Worm (Caenorhabditis elegans) whole organism, L1 larva: ENCODE measurements around the gene dmsr-6.

Experiments used
- C16A3.4 ChIP-seq: fragments of 150-350 bp; optimal IDR thresholded peaks from 2 replicates; lab custom pipeline; 2014; ENCODE audit warnings: missing biosample characterization, missing genetic modification characterization
- C34B4.2 ChIP-seq: sonication (generic microtip); optimal IDR thresholded peaks from 2 replicates; lab custom pipeline; 2017; ENCODE audit warnings: mild to moderate bottlenecking, missing genetic modification characterization, missing compliant biosample characterization
- aha-1 ChIP-seq: fragments of 150-350 bp; optimal IDR thresholded peaks from 2 replicates; lab custom pipeline; 2014; ENCODE audit warnings: missing biosample characterization, missing genetic modification characterization
- blmp-1 ChIP-seq: fragments of 150-350 bp; optimal IDR thresholded peaks from 2 replicates; lab custom pipeline; 2014; ENCODE audit warnings: missing biosample characterization, missing genetic modification characterization
- ceh-82 ChIP-seq, 3 experiments: fragments of 150-350 bp in 1 of 3; sonication (generic microtip) in 2 of 3; optimal IDR thresholded peaks; 2 replicates each; lab custom pipeline; 2014 to 2017; ENCODE audit warnings: missing biosample characterization in 3 of 3, missing genetic modification characterization in 3 of 3
- ceh-88 ChIP-seq: fragments of 200-800 bp; sonication (Bioruptor generic); IDR thresholded peaks from 2 replicates; pipeline ENCODE4 v1.3.6; 2022; ENCODE audit warnings: missing genetic modification characterization, missing compliant biosample characterization
- dsc-1 ChIP-seq: sonication (generic microtip); optimal IDR thresholded peaks from 2 replicates; lab custom pipeline; 2016; ENCODE audit warnings: mild to moderate bottlenecking, missing genetic modification characterization, missing compliant biosample characterization
- efl-1 ChIP-seq, 4 experiments: fragments of 150-350 bp; optimal IDR thresholded peaks in 3 of 4; peaks in 1 of 4; 1 replicate in 1 of 4; 2 replicates in 3 of 4; lab custom pipeline; 2014; ENCODE audit warnings: missing biosample characterization in 2 of 4, missing genetic modification characterization in 2 of 4, missing genetic modification reagents in 2 of 4
- egl-13 ChIP-seq: sonication (generic microtip); optimal IDR thresholded peaks from 2 replicates; lab custom pipeline; 2016; ENCODE audit warnings: missing genotype, missing genetic modification reagents, missing genetic modification characterization, missing compliant biosample characterization
- elt-2 ChIP-seq: sonication (generic microtip); optimal IDR thresholded peaks from 2 replicates; lab custom pipeline; 2016; ENCODE audit warnings: missing genetic modification characterization, mild to moderate bottlenecking, inconsistent platforms, missing compliant biosample characterization, missing genetic modification reagents
- elt-3 ChIP-seq, 6 experiments: fragments of 150-350 bp in 1 of 6; sonication (generic microtip); optimal IDR thresholded peaks; 2 replicates each; lab custom pipeline; 2017 to 2018; ENCODE audit warnings: missing biosample characterization in 6 of 6, missing genetic modification characterization in 6 of 6, inconsistent platforms in 1 of 6
- ets-5 ChIP-seq: fragments of 200-800 bp; sonication (Bioruptor generic); IDR thresholded peaks from 2 replicates; pipeline ENCODE4 v1.3.6; 2022; ENCODE audit warnings: missing genetic modification characterization, missing compliant biosample characterization
- fkh-10 ChIP-seq: sonication (generic microtip); optimal IDR thresholded peaks from 2 replicates; lab custom pipeline; 2017; ENCODE audit warnings: missing biosample characterization, missing genetic modification reagents, missing genetic modification characterization
- fkh-4 ChIP-seq: sonication (generic microtip); optimal IDR thresholded peaks from 2 replicates; lab custom pipeline; 2016; ENCODE audit warnings: missing compliant biosample characterization, missing genetic modification characterization, borderline replicate concordance
- fkh-8 ChIP-seq: sonication (generic microtip); optimal IDR thresholded peaks from 2 replicates; lab custom pipeline; 2016; ENCODE audit warnings: mild to moderate bottlenecking, missing genetic modification characterization, missing compliant biosample characterization
- grh-1 ChIP-seq: fragments of 200-800 bp; sonication (Bioruptor generic); IDR thresholded peaks from 2 replicates; pipeline ENCODE4 v1.3.6; 2022; ENCODE audit warnings: missing genetic modification reagents, missing genetic modification characterization, missing compliant biosample characterization
- hlh-17 ChIP-seq: fragments of 200-800 bp; sonication (Bioruptor generic); optimal IDR thresholded peaks from 2 replicates; lab custom pipeline; 2018; ENCODE audit warnings: missing genetic modification characterization, mild to moderate bottlenecking, missing compliant biosample characterization, moderate library complexity, borderline replicate concordance
- hpl-2 ChIP-seq: fragments of 150-350 bp; optimal IDR thresholded peaks from 2 replicates; lab custom pipeline; 2014; ENCODE audit warnings: missing biosample characterization, missing genetic modification reagents, missing genetic modification characterization
- lin-13 ChIP-seq: fragments of 150-350 bp; optimal IDR thresholded peaks from 2 replicates; lab custom pipeline; 2014; ENCODE audit warnings: missing biosample characterization, missing genetic modification reagents, missing genetic modification characterization
- lin-14 ChIP-seq: fragments of 200-800 bp; sonication (Bioruptor generic); optimal IDR thresholded peaks from 2 replicates; lab custom pipeline; 2018; ENCODE audit warnings: mild to moderate bottlenecking, missing genetic modification characterization, moderate library complexity, missing compliant biosample characterization
- lir-3 ChIP-seq: sonication (generic microtip); optimal IDR thresholded peaks from 2 replicates; lab custom pipeline; 2016; ENCODE audit warnings: mild to moderate bottlenecking, missing genetic modification characterization, moderate library complexity, missing compliant biosample characterization; ENCODE audit not compliant: poor library complexity
- lsy-2 ChIP-seq, 2 experiments: fragments of 150-350 bp; optimal IDR thresholded peaks; 2 replicates each; lab custom pipeline; 2014; ENCODE audit warnings: missing biosample characterization in 2 of 2, missing genetic modification characterization in 2 of 2
- mdl-1 ChIP-seq, 2 experiments: fragments of 150-350 bp; optimal IDR thresholded peaks; 2 replicates each; lab custom pipeline; 2014 to 2017; ENCODE audit warnings: missing biosample characterization in 2 of 2, missing genetic modification characterization in 2 of 2, inconsistent platforms in 1 of 2
- mef-2 ChIP-seq: fragments of 150-350 bp; optimal IDR thresholded peaks from 2 replicates; lab custom pipeline; 2014; ENCODE audit warnings: missing biosample characterization, missing genetic modification characterization
- mep-1 ChIP-seq: fragments of 150-350 bp; optimal IDR thresholded peaks from 2 replicates; lab custom pipeline; 2014; ENCODE audit warnings: missing biosample characterization, missing genetic modification characterization
- nhr-11 ChIP-seq: fragments of 150-350 bp; optimal IDR thresholded peaks from 2 replicates; lab custom pipeline; 2014; ENCODE audit warnings: missing biosample characterization, missing genetic modification characterization
- nhr-19 ChIP-seq: fragments of 200-800 bp; sonication (Bioruptor generic); conservative IDR thresholded peaks from 2 replicates; pipeline ENCODE4 v1.3.6; 2022; ENCODE audit warnings: missing genetic modification characterization, missing compliant biosample characterization
- nhr-20 ChIP-seq: sonication (generic microtip); optimal IDR thresholded peaks from 2 replicates; lab custom pipeline; 2016; ENCODE audit warnings: mild to moderate bottlenecking, missing genetic modification characterization, missing compliant biosample characterization
- nhr-28 ChIP-seq: fragments of 150-350 bp; optimal IDR thresholded peaks from 2 replicates; lab custom pipeline; 2014; ENCODE audit warnings: missing biosample characterization, missing genetic modification characterization
- nhr-71 ChIP-seq: sonication (generic microtip); optimal IDR thresholded peaks from 2 replicates; lab custom pipeline; 2016; ENCODE audit warnings: mild to moderate bottlenecking, missing genetic modification characterization, moderate library complexity, missing compliant biosample characterization
- nhr-76 ChIP-seq: sonication (generic microtip); optimal IDR thresholded peaks from 2 replicates; lab custom pipeline; 2017; ENCODE audit warnings: missing biosample characterization, missing genetic modification characterization
- nhr-77 ChIP-seq: fragments of 150-350 bp; optimal IDR thresholded peaks from 2 replicates; lab custom pipeline; 2014; ENCODE audit warnings: missing biosample characterization, missing genetic modification characterization
- nhr-84 ChIP-seq: sonication (generic microtip); optimal IDR thresholded peaks from 2 replicates; lab custom pipeline; 2017; ENCODE audit warnings: missing biosample characterization, missing genetic modification characterization
- nhr-90 ChIP-seq: sonication (generic microtip); optimal IDR thresholded peaks from 2 replicates; lab custom pipeline; 2016; ENCODE audit warnings: mild to moderate bottlenecking, missing genetic modification characterization, missing compliant biosample characterization; ENCODE audit not compliant: poor library complexity
- pag-3 ChIP-seq: sonication (generic microtip); optimal IDR thresholded peaks from 2 replicates; lab custom pipeline; 2017; ENCODE audit warnings: missing genetic modification characterization, mild to moderate bottlenecking, missing compliant biosample characterization, antibody characterized with exemption, borderline replicate concordance; ENCODE audit not compliant: insufficient read depth
- pqm-1 ChIP-seq: sonication (generic microtip); optimal IDR thresholded peaks from 3 replicates; lab custom pipeline; 2017; ENCODE audit warnings: missing biosample characterization, missing genetic modification characterization
- rnt-1 ChIP-seq: sonication (generic microtip); optimal IDR thresholded peaks from 2 replicates; lab custom pipeline; 2016; ENCODE audit warnings: mild to moderate bottlenecking, missing genetic modification characterization, moderate library complexity, missing compliant biosample characterization
- skn-1 ChIP-seq: fragments of 150-350 bp; optimal IDR thresholded peaks from 2 replicates; lab custom pipeline; 2014; ENCODE audit warnings: missing biosample characterization, missing genetic modification characterization
- sup-37 ChIP-seq: fragments of 200-800 bp; sonication (Bioruptor generic); optimal IDR thresholded peaks from 2 replicates; lab custom pipeline; 2018; ENCODE audit warnings: mild to moderate bottlenecking, missing genetic modification characterization, missing compliant biosample characterization
- swsn-7 ChIP-seq: sonication (generic microtip); optimal IDR thresholded peaks from 2 replicates; lab custom pipeline; 2016; ENCODE audit warnings: missing genetic modification characterization, missing compliant biosample characterization
- unc-86 ChIP-seq: sonication (generic microtip); optimal IDR thresholded peaks from 2 replicates; lab custom pipeline; 2016; ENCODE audit warnings: missing genetic modification characterization, missing compliant biosample characterization
- xbp-1 ChIP-seq: sonication (generic microtip); optimal IDR thresholded peaks from 2 replicates; lab custom pipeline; 2016; ENCODE audit warnings: missing genetic modification characterization, missing compliant biosample characterization
- ztf-11 ChIP-seq, 2 experiments: sonication (generic microtip); optimal IDR thresholded peaks; 2 replicates each; lab custom pipeline; 2016 to 2017; ENCODE audit warnings: missing genetic modification characterization in 2 of 2, missing biosample characterization in 1 of 2, missing compliant biosample characterization in 1 of 2

The dmsr-6 gene

DNA sequence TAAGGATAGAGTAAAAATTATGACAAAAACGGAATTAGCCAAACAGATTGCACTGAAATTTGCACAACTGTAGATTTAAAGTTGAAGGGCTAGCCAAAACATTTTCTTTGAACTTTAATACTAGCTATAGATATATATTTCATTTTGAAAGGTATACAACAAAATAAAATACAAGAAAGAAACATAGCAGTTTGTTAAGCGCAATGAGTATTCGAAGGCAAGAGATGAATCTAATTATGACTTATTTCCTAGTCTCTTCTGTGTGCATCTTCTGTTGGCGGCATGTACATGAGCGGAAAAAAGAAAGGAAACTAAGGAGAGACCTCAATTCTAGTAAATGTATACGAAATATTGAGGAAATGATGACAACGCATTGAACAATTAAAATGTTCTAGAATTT, 23.3 kb upstream of the dmsr-6 start:
- TF ChIP-seq lin-14 (peak; percentile 17), lir-3 (tag; lab: Kevin White, UChicago) (no peak)

DNA sequence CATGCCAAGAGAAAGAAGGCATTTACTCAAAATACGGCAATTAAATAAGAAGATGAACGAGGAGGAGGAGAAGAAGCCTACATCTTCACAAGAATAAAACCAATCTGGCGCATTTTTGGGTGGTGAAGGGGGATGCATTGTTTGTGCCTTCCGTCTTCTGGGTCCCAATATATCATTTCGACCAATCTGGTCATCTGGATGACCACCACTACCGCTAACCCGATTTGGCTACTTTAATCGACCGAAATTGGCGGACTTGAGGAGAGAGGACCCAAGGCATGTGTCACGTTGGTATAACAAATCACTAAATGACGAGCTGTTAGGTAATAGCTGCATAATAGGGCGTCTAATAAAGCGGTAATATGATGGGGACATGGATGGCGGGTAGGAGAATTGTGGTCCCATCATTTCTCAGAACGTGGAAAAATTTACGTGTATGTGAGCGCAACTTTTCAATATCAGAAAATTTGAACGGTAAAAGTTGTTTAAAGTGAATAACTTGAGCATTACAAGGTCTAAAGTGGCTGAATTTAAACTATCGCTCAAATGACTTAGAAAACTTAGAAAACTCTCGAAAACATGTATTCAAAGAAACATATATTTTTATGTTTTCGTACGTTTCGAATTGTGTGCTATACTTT, 21.6 kb upstream of the dmsr-6 start:
- TF ChIP-seq elt-3 (tag; optimal IDR thresholded peaks at IDR 0.05; lab: Kevin White, UChicago) (no peak), ztf-11 (tag; optimal IDR thresholded peaks at IDR 0.05; lab: Kevin White, UChicago) (peak in 1 of 2 experiments; percentile 0), efl-1 (optimal IDR thresholded peaks at IDR 0.05; lab: Kevin White, UChicago) (no peak), efl-1 (GFP tag; optimal IDR thresholded peaks at IDR 0.05 in 1 of 2; lab: Kevin White, UChicago) (peak in 1 of 2 experiments; percentile 81)

DNA sequence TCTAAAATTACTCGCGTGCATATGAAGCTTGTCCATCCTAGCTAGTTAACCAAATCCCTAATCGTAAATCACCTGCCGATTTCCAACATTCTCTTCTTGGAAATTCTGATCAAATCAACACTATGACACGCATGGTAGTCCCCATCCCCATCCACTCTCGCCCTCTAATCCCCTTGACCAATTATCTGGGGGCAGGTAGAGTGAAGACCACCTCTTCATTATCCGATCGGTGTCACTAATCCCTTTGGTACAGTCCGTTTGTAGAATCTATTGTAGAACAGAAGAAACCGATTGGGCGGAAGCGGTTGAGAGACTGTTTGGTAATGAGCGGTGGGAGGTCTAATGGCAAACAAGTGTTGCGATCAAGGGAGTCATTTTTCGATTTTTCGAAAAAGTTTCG, 18.3 kb upstream of the dmsr-6 start:
- TF ChIP-seq nhr-19 (GFP tag; lab: Robert Waterston, UW): no peak
- TF ChIP-seq dsc-1 (tag; lab: Kevin White, UChicago): peak; percentile 38
- no peak for TF ChIP-seq efl-1 (optimal IDR thresholded peaks at IDR 0.05; lab: Kevin White, UChicago)
- peak in 1 of 2 experiments; percentile 29 for TF ChIP-seq efl-1 (GFP tag; optimal IDR thresholded peaks at IDR 0.05 in 1 of 2; lab: Kevin White, UChicago)
- no peak for TF ChIP-seq pag-3 (tag; lab: Kevin White, UChicago)
- TF ChIP-seq elt-3 (tag; optimal IDR thresholded peaks at IDR 0.05; lab: Kevin White, UChicago): no peak
- TF ChIP-seq nhr-71 (tag; lab: Kevin White, UChicago): no peak
- TF ChIP-seq blmp-1 (tag; lab: Kevin White, UChicago): peak; percentile 58
- TF ChIP-seq C16A3.4: no peak

DNA sequence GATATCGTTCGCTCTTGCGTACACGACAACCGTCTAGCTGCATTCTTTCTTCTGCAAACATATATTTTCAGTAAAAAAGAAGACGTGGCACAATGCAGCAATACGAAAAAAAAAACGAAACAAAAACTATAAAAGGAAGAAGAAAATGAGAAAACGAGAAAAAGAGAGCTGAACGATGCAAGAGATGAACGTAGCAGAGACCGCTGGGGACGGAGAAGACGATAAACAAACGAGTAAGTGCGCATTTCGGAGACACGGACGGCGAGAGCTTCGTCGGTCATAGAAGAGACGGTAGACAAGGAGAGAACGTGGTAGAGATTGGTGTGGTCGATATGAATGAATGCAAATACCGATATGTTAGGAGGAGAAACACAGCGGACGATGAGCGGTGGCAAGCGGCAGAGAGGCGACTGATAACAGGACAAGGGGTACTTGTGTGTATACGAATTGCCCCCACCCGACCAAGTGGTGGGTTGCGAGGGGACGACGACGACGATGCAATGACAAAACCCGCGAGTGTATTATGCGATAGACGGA, 17.4 kb upstream of the dmsr-6 start, which contains the start of gene K04B12.2:
Gene K04B12.2 (minus strand): TSS at position 51 of the 537 bp plus-strand sequence.
- no peak for TF ChIP-seq nhr-11 (tag; lab: Kevin White, UChicago)
- peak in 3 of 6 experiments; percentile 1 to 52 (median 30) for TF ChIP-seq elt-3 (tag; optimal IDR thresholded peaks at IDR 0.05; lab: Kevin White, UChicago)
- TF ChIP-seq fkh-4 (tag; lab: Kevin White, UChicago): no peak
- TF ChIP-seq grh-1 (GFP tag; lab: Robert Waterston, UW): no peak
- TF ChIP-seq swsn-7 (tag; lab: Kevin White, UChicago): peak; percentile 59
- TF ChIP-seq nhr-20: peak; percentile 74
- TF ChIP-seq mep-1: peak; percentile 79
- peak; percentile 50 for TF ChIP-seq C16A3.4
- no peak for TF ChIP-seq hlh-17 (GFP tag; lab: Kevin White, UChicago)
- no peak for TF ChIP-seq nhr-76
- TF ChIP-seq egl-13 (tag; lab: Kevin White, UChicago): no peak
- TF ChIP-seq lin-13 (GFP tag; lab: Kevin White, UChicago): peak; percentile 4
- TF ChIP-seq ceh-82 (tag; optimal IDR thresholded peaks at IDR 0.05; lab: Kevin White, UChicago): peak in 2 of 3 experiments; percentile 46 to 66
- peak; percentile 48 for TF ChIP-seq rnt-1
- TF ChIP-seq pqm-1 (tag; lab: Kevin White, UChicago): peak; percentile 40
- peak; percentile 41 for TF ChIP-seq nhr-90 (tag; lab: Kevin White, UChicago)
- TF ChIP-seq mdl-1 (tag; optimal IDR thresholded peaks at IDR 0.05; lab: Kevin White, UChicago): peak in 1 of 2 experiments; percentile 60
- no peak for TF ChIP-seq aha-1 (tag; lab: Kevin White, UChicago)
- peak; percentile 35 to 76 for TF ChIP-seq lsy-2 (tag; optimal IDR thresholded peaks at IDR 0.05; lab: Kevin White, UChicago)
- TF ChIP-seq sup-37 (GFP tag; lab: Kevin White, UChicago): no peak
- peak; percentile 48 for TF ChIP-seq elt-2
- no peak for TF ChIP-seq ceh-88 (GFP tag; lab: Robert Waterston, UW)
- TF ChIP-seq nhr-28: no peak
- peak; percentile 83 for TF ChIP-seq nhr-77
- no peak for TF ChIP-seq ets-5 (GFP tag; lab: Robert Waterston, UW)
- TF ChIP-seq nhr-71 (tag; lab: Kevin White, UChicago): peak; percentile 75
- peak; percentile 51 for TF ChIP-seq fkh-8 (tag; lab: Kevin White, UChicago)
- TF ChIP-seq fkh-10 (GFP tag; lab: Kevin White, UChicago): no peak
- no peak for TF ChIP-seq hpl-2 (GFP tag; lab: Kevin White, UChicago)
- TF ChIP-seq xbp-1: peak; percentile 52
- TF ChIP-seq nhr-84: no peak
- peak; percentile 2 for TF ChIP-seq unc-86 (tag; lab: Kevin White, UChicago)
- no peak for TF ChIP-seq lir-3 (tag; lab: Kevin White, UChicago)
- peak; percentile 45 for TF ChIP-seq skn-1 (tag; lab: Kevin White, UChicago)
- TF ChIP-seq C34B4.2 (tag; lab: Kevin White, UChicago): no peak
- peak; percentile 36 for TF ChIP-seq mef-2 (tag; lab: Kevin White, UChicago)
